Worm (Caenorhabditis elegans) whole organism, L3 larva: ENCODE results near the gene fbxa-26.
"Not testable (repeated sequence)": the region's sequence is repeated elsewhere in the genome, so short reads cannot be mapped to it uniquely, and the experiment has no call there.

Source experiments
- aly-2 ChIP-seq: fragments of 150-350 bp; optimal IDR thresholded peaks from 2 replicates; lab custom pipeline; 2014; ENCODE audit warnings: missing biosample characterization, missing genetic modification characterization
- ama-1 ChIP-seq: fragments of 150-350 bp; optimal IDR thresholded peaks from 2 replicates; lab custom pipeline; 2018
- ceh-28 ChIP-seq: fragments of 150-350 bp; optimal IDR thresholded peaks from 2 replicates; lab custom pipeline; 2014; ENCODE audit warnings: missing biosample characterization, missing genetic modification reagents, missing genetic modification characterization
- fkh-10 ChIP-seq: sonication (generic microtip); optimal IDR thresholded peaks from 2 replicates; lab custom pipeline; 2017; ENCODE audit warnings: missing biosample characterization, missing genetic modification reagents, missing genetic modification characterization
- nhr-11 ChIP-seq: fragments of 150-350 bp; optimal IDR thresholded peaks from 2 replicates; lab custom pipeline; 2014; ENCODE audit warnings: missing biosample characterization, missing genetic modification characterization
- nhr-76 ChIP-seq: fragments of 150-350 bp; sonication (generic microtip); optimal IDR thresholded peaks from 5 replicates; lab custom pipeline; 2014; ENCODE audit warnings: missing biosample characterization, missing genetic modification characterization
- pha-4 ChIP-seq: fragments of 150-350 bp; optimal IDR thresholded peaks from 2 replicates; lab custom pipeline; 2014; ENCODE audit warnings: missing biosample characterization, missing genetic modification reagents, missing genetic modification characterization
- snpc-4 ChIP-seq: fragments of 150-350 bp; optimal IDR thresholded peaks from 2 replicates; lab custom pipeline; 2014; ENCODE audit warnings: missing biosample characterization, missing genetic modification characterization
- unc-39 ChIP-seq: sonication (generic microtip); optimal IDR thresholded peaks from 4 replicates; lab custom pipeline; 2017; ENCODE audit warnings: missing biosample characterization, missing genetic modification characterization
- zag-1 ChIP-seq: fragments of 150-350 bp; optimal IDR thresholded peaks from 2 replicates; lab custom pipeline; 2014; ENCODE audit warnings: missing biosample characterization, missing genetic modification characterization

DNA sequence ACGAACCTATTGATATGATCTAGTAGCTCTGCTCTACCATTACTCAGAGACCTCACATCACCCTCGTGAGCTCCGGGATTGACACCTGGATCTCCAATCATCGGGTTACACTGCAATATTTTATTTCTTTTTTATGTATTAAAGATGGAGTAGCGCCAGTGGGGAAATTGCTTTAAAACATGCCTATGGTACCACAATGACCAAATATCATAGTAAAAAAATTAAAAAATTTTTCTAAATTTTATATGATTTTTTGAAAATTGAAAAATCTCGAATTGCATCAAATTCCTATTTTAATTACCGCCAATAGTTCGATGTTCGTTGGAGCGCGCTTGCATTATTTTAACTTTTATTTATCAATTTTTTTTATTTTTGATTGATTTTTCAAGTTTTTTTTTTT, 35.6 kb upstream of the fbxa-26 start, which contains the start of gene pals-40:
- not testable (repeated sequence) for TF ChIP-seq nhr-11 (tag; lab: Kevin White, UChicago); ceh-28 (tag; lab: Kevin White, UChicago); unc-39 (tag; lab: Kevin White, UChicago); pha-4 (tag; lab: Kevin White, UChicago); snpc-4 (tag; lab: Kevin White, UChicago); fkh-10 (GFP tag; lab: Kevin White, UChicago); aly-2 (tag; lab: Kevin White, UChicago); zag-1 (tag; lab: Kevin White, UChicago); nhr-76 (tag; lab: Kevin White, UChicago); ama-1 (lab: Kevin White, UChicago)
